Worm (Caenorhabditis elegans) whole organism, L1 larva: ENCODE data around the gene lec-4.
A peak's percentile ranks its signal among the peaks of the same experiment; 100 is the strongest.

ENCODE experiments used
- C04F5.9 ChIP-seq: sonication (generic microtip); optimal IDR thresholded peaks from 2 replicates; lab custom pipeline; 2016; ENCODE audit warnings: missing genetic modification characterization, missing compliant biosample characterization
- C34B4.2 ChIP-seq: sonication (generic microtip); optimal IDR thresholded peaks from 2 replicates; lab custom pipeline; 2017; ENCODE audit warnings: mild to moderate bottlenecking, missing genetic modification characterization, missing compliant biosample characterization
- F16B12.6 ChIP-seq: fragments of 150-350 bp; optimal IDR thresholded peaks from 2 replicates; lab custom pipeline; 2014; ENCODE audit warnings: missing biosample characterization, missing genetic modification characterization
- Y116A8C.19 ChIP-seq: sonication (generic microtip); optimal IDR thresholded peaks from 2 replicates; lab custom pipeline; 2016; ENCODE audit warnings: missing compliant biosample characterization, missing genetic modification characterization, borderline replicate concordance
- aha-1 ChIP-seq: fragments of 150-350 bp; optimal IDR thresholded peaks from 2 replicates; lab custom pipeline; 2014; ENCODE audit warnings: missing biosample characterization, missing genetic modification characterization
- alr-1 ChIP-seq: fragments of 200-800 bp; sonication (Bioruptor generic); optimal IDR thresholded peaks from 2 replicates; lab custom pipeline; 2018; ENCODE audit warnings: borderline replicate concordance, mild to moderate bottlenecking, missing genetic modification characterization, missing compliant biosample characterization
- aly-2 ChIP-seq: fragments of 150-350 bp; optimal IDR thresholded peaks from 2 replicates; lab custom pipeline; 2014; ENCODE audit warnings: missing biosample characterization, missing genetic modification characterization
- blmp-1 ChIP-seq: fragments of 150-350 bp; optimal IDR thresholded peaks from 2 replicates; lab custom pipeline; 2014; ENCODE audit warnings: missing biosample characterization, missing genetic modification characterization
- ceh-63 ChIP-seq: fragments of 200-800 bp; sonication (Bioruptor generic); optimal IDR thresholded peaks from 2 replicates; lab custom pipeline; 2018; ENCODE audit warnings: mild to moderate bottlenecking, missing genetic modification characterization, missing compliant biosample characterization
- dpl-1 ChIP-seq, 3 experiments: fragments of 150-350 bp in 2 of 3; sonication (generic microtip) in 1 of 3; optimal IDR thresholded peaks; 2 replicates each; lab custom pipeline; 2014 to 2017; ENCODE audit warnings: missing biosample characterization in 3 of 3, missing genetic modification characterization in 3 of 3, missing genetic modification reagents in 3 of 3
- dsc-1 ChIP-seq: sonication (generic microtip); optimal IDR thresholded peaks from 2 replicates; lab custom pipeline; 2016; ENCODE audit warnings: mild to moderate bottlenecking, missing genetic modification characterization, missing compliant biosample characterization
- efl-1 ChIP-seq, 4 experiments: fragments of 150-350 bp; optimal IDR thresholded peaks in 3 of 4; peaks in 1 of 4; 1 replicate in 1 of 4; 2 replicates in 3 of 4; lab custom pipeline; 2014; ENCODE audit warnings: missing biosample characterization in 2 of 4, missing genetic modification characterization in 2 of 4, missing genetic modification reagents in 2 of 4
- egl-13 ChIP-seq: sonication (generic microtip); optimal IDR thresholded peaks from 2 replicates; lab custom pipeline; 2016; ENCODE audit warnings: missing genotype, missing genetic modification reagents, missing genetic modification characterization, missing compliant biosample characterization
- elt-2 ChIP-seq: sonication (generic microtip); optimal IDR thresholded peaks from 2 replicates; lab custom pipeline; 2016; ENCODE audit warnings: missing genetic modification characterization, mild to moderate bottlenecking, inconsistent platforms, missing compliant biosample characterization, missing genetic modification reagents
- fkh-10 ChIP-seq: sonication (generic microtip); optimal IDR thresholded peaks from 2 replicates; lab custom pipeline; 2017; ENCODE audit warnings: missing biosample characterization, missing genetic modification reagents, missing genetic modification characterization
- hlh-4 ChIP-seq: sonication (generic microtip); optimal IDR thresholded peaks from 2 replicates; lab custom pipeline; 2016; ENCODE audit warnings: mild to moderate bottlenecking, missing genetic modification characterization, missing compliant biosample characterization
- hpl-2 ChIP-seq: fragments of 150-350 bp; optimal IDR thresholded peaks from 2 replicates; lab custom pipeline; 2014; ENCODE audit warnings: missing biosample characterization, missing genetic modification reagents, missing genetic modification characterization
- irx-1 ChIP-seq: sonication (generic microtip); optimal IDR thresholded peaks from 2 replicates; lab custom pipeline; 2016; ENCODE audit warnings: missing genetic modification characterization, missing compliant biosample characterization
- isw-1 ChIP-seq: fragments of 200-800 bp; sonication (Bioruptor generic); IDR thresholded peaks from 2 replicates; pipeline ENCODE4 v1.3.6; 2022; ENCODE audit warnings: missing genetic modification characterization, missing compliant biosample characterization
- jun-1 ChIP-seq: fragments of 150-350 bp; optimal IDR thresholded peaks from 2 replicates; lab custom pipeline; 2014; ENCODE audit warnings: missing biosample characterization, missing genetic modification reagents, missing genetic modification characterization
- lin-35 ChIP-seq, 2 experiments: fragments of 150-350 bp; optimal IDR thresholded peaks; 2 replicates each; lab custom pipeline; 2014; ENCODE audit warnings: missing biosample characterization in 2 of 2, missing genetic modification characterization in 2 of 2, missing genetic modification reagents in 2 of 2
- lin-39 ChIP-seq: fragments of 150-350 bp; optimal IDR thresholded peaks from 2 replicates; lab custom pipeline; 2014; ENCODE audit warnings: missing biosample characterization, missing genetic modification reagents, missing genetic modification characterization
- lir-3 ChIP-seq: sonication (generic microtip); optimal IDR thresholded peaks from 2 replicates; lab custom pipeline; 2016; ENCODE audit warnings: mild to moderate bottlenecking, missing genetic modification characterization, moderate library complexity, missing compliant biosample characterization; ENCODE audit not compliant: poor library complexity
- lsy-2 ChIP-seq, 2 experiments: fragments of 150-350 bp; optimal IDR thresholded peaks; 2 replicates each; lab custom pipeline; 2014; ENCODE audit warnings: missing biosample characterization in 2 of 2, missing genetic modification characterization in 2 of 2
- nhr-11 ChIP-seq: fragments of 150-350 bp; optimal IDR thresholded peaks from 2 replicates; lab custom pipeline; 2014; ENCODE audit warnings: missing biosample characterization, missing genetic modification characterization
- nhr-12 ChIP-seq: sonication (generic microtip); optimal IDR thresholded peaks from 2 replicates; lab custom pipeline; 2017; ENCODE audit warnings: missing biosample characterization, missing genetic modification characterization
- nhr-28 ChIP-seq: fragments of 150-350 bp; optimal IDR thresholded peaks from 2 replicates; lab custom pipeline; 2014; ENCODE audit warnings: missing biosample characterization, missing genetic modification characterization
- nhr-71 ChIP-seq: sonication (generic microtip); optimal IDR thresholded peaks from 2 replicates; lab custom pipeline; 2016; ENCODE audit warnings: mild to moderate bottlenecking, missing genetic modification characterization, moderate library complexity, missing compliant biosample characterization
- nhr-77 ChIP-seq: fragments of 150-350 bp; optimal IDR thresholded peaks from 2 replicates; lab custom pipeline; 2014; ENCODE audit warnings: missing biosample characterization, missing genetic modification characterization
- nhr-84 ChIP-seq: sonication (generic microtip); optimal IDR thresholded peaks from 2 replicates; lab custom pipeline; 2017; ENCODE audit warnings: missing biosample characterization, missing genetic modification characterization
- pax-3 ChIP-seq: fragments of 200-800 bp; sonication (Bioruptor generic); optimal IDR thresholded peaks from 2 replicates; lab custom pipeline; 2018; ENCODE audit warnings: mild to moderate bottlenecking, missing genetic modification characterization, moderate library complexity, missing compliant biosample characterization
- pqm-1 ChIP-seq: sonication (generic microtip); optimal IDR thresholded peaks from 3 replicates; lab custom pipeline; 2017; ENCODE audit warnings: missing biosample characterization, missing genetic modification characterization
- rnt-1 ChIP-seq: sonication (generic microtip); optimal IDR thresholded peaks from 2 replicates; lab custom pipeline; 2016; ENCODE audit warnings: mild to moderate bottlenecking, missing genetic modification characterization, moderate library complexity, missing compliant biosample characterization
- sox-4 ChIP-seq: sonication (generic microtip); optimal IDR thresholded peaks from 2 replicates; lab custom pipeline; 2016; ENCODE audit warnings: missing genetic modification characterization, missing compliant biosample characterization
- sup-37 ChIP-seq: fragments of 200-800 bp; sonication (Bioruptor generic); optimal IDR thresholded peaks from 2 replicates; lab custom pipeline; 2018; ENCODE audit warnings: mild to moderate bottlenecking, missing genetic modification characterization, missing compliant biosample characterization
- swsn-7 ChIP-seq: sonication (generic microtip); optimal IDR thresholded peaks from 2 replicates; lab custom pipeline; 2016; ENCODE audit warnings: missing genetic modification characterization, missing compliant biosample characterization
- unc-130 ChIP-seq: fragments of 150-350 bp; optimal IDR thresholded peaks from 2 replicates; lab custom pipeline; 2017; ENCODE audit warnings: missing biosample characterization, missing genetic modification characterization, inconsistent platforms
- unc-30 ChIP-seq: sonication (generic microtip); optimal IDR thresholded peaks from 2 replicates; lab custom pipeline; 2017; ENCODE audit warnings: missing biosample characterization, missing genetic modification characterization
- unc-86 ChIP-seq: sonication (generic microtip); optimal IDR thresholded peaks from 2 replicates; lab custom pipeline; 2016; ENCODE audit warnings: missing genetic modification characterization, missing compliant biosample characterization
- unc-98 ChIP-seq: fragments of 200-800 bp; sonication (Bioruptor generic); IDR thresholded peaks from 2 replicates; pipeline ENCODE4 v1.3.6; 2022; ENCODE audit warnings: missing genetic modification characterization, missing compliant biosample characterization
- vab-15 ChIP-seq: sonication (generic microtip); optimal IDR thresholded peaks from 2 replicates; lab custom pipeline; 2017; ENCODE audit warnings: missing genotype, mild to moderate bottlenecking, missing genetic modification characterization, missing compliant biosample characterization
- xbp-1 ChIP-seq: sonication (generic microtip); optimal IDR thresholded peaks from 2 replicates; lab custom pipeline; 2016; ENCODE audit warnings: missing genetic modification characterization, missing compliant biosample characterization
- ztf-11 ChIP-seq, 2 experiments: sonication (generic microtip); optimal IDR thresholded peaks; 2 replicates each; lab custom pipeline; 2016 to 2017; ENCODE audit warnings: missing genetic modification characterization in 2 of 2, missing biosample characterization in 1 of 2, missing compliant biosample characterization in 1 of 2

The lec-4 gene

ce11 chrIII:3801379-3801894 lies 28.3 kb upstream of the lec-4 start (continued):
- TF ChIP-seq Y116A8C.19 (tag; lab: Kevin White, UChicago) = no peak
- no peak for TF ChIP-seq alr-1 (tag; lab: Kevin White, UChicago)
- TF ChIP-seq rnt-1 (tag; lab: Kevin White, UChicago) = peak; percentile 92
- no peak for TF ChIP-seq C34B4.2
- TF ChIP-seq xbp-1 (tag; lab: Kevin White, UChicago) = peak; percentile 92
- no peak for TF ChIP-seq hlh-4 (tag; lab: Kevin White, UChicago)
- TF ChIP-seq C04F5.9 = peak; percentile 43
- TF ChIP-seq lin-35 (GFP tag; optimal IDR thresholded peaks at IDR 0.05; lab: Kevin White, UChicago) = peak; percentile 86 to 89
- TF ChIP-seq unc-98 (GFP tag; lab: Robert Waterston, UW) = no peak
- peak; percentile 97 for TF ChIP-seq unc-86 (tag; lab: Kevin White, UChicago)
- peak; percentile 90 for TF ChIP-seq irx-1 (tag; lab: Kevin White, UChicago)
- peak; percentile 79 for TF ChIP-seq aha-1 (tag; lab: Kevin White, UChicago)
- TF ChIP-seq sup-37 (GFP tag; lab: Kevin White, UChicago) = peak; percentile 79

- TF ChIP-seq ztf-11 (tag; optimal IDR thresholded peaks at IDR 0.05; lab: Kevin White, UChicago) (no peak), ceh-63 (no peak), nhr-11 (tag; lab: Kevin White, UChicago) (no peak), pqm-1 (tag; lab: Kevin White, UChicago) (no peak), unc-98 (GFP tag; lab: Robert Waterston, UW) (no peak), efl-1 (optimal IDR thresholded peaks at IDR 0.05; lab: Kevin White, UChicago) (no peak), efl-1 (GFP tag; optimal IDR thresholded peaks at IDR 0.05 in 1 of 2; lab: Kevin White, UChicago) (peak in 1 of 2 experiments; percentile 81)
Measured at ce11 chrIII:3800934-3801252, 27.8 kb upstream of the lec-4 start.

ce11 chrIII:3800240-3800933 lies 27.3 kb upstream of the lec-4 start, which contains the start of gene mtm-3:
TSS of gene mtm-3 (minus strand) at chrIII:3800467.
- TF ChIP-seq nhr-84 (tag; lab: Kevin White, UChicago) (no peak), blmp-1 (peak; percentile 80), efl-1 (optimal IDR thresholded peaks at IDR 0.05; lab: Kevin White, UChicago) (no peak), efl-1 (GFP tag; optimal IDR thresholded peaks at IDR 0.05 in 1 of 2; lab: Kevin White, UChicago) (peak in 1 of 2 experiments; percentile 41)
- TF ChIP-seq, all 84 proteins: peak for 2

- TF ChIP-seq fkh-10 (GFP tag; lab: Kevin White, UChicago) = no peak
- no peak for TF ChIP-seq xbp-1 (tag; lab: Kevin White, UChicago)
- peak; percentile 12 to 22 for TF ChIP-seq efl-1 (optimal IDR thresholded peaks at IDR 0.05; lab: Kevin White, UChicago)
- TF ChIP-seq efl-1 (GFP tag; optimal IDR thresholded peaks at IDR 0.05 in 1 of 2; lab: Kevin White, UChicago) = peak in 1 of 2 experiments; percentile 83
- TF ChIP-seq hpl-2 (GFP tag; lab: Kevin White, UChicago) = no peak
- TF ChIP-seq egl-13 (tag; lab: Kevin White, UChicago) = no peak
- TF ChIP-seq nhr-28 (tag; lab: Kevin White, UChicago) = no peak
- TF ChIP-seq lsy-2 (tag; optimal IDR thresholded peaks at IDR 0.05; lab: Kevin White, UChicago) = peak; percentile 38 to 40
- TF ChIP-seq vab-15 (tag; lab: Kevin White, UChicago) = no peak
- TF ChIP-seq alr-1 (tag; lab: Kevin White, UChicago) = no peak
- no peak for TF ChIP-seq jun-1 (tag; lab: Kevin White, UChicago)
- no peak for TF ChIP-seq nhr-11 (tag; lab: Kevin White, UChicago)
- peak; percentile 55 for TF ChIP-seq nhr-71 (tag; lab: Kevin White, UChicago)
- no peak for TF ChIP-seq aly-2 (tag; lab: Kevin White, UChicago)
- TF ChIP-seq lir-3 (tag; lab: Kevin White, UChicago) = no peak
- no peak for TF ChIP-seq nhr-77 (tag; lab: Kevin White, UChicago)
- no peak for TF ChIP-seq pqm-1 (tag; lab: Kevin White, UChicago)
- no peak for TF ChIP-seq nhr-12 (tag; lab: Kevin White, UChicago)
- TF ChIP-seq unc-30 (tag; lab: Kevin White, UChicago) = no peak
- TF ChIP-seq dpl-1 (GFP tag; optimal IDR thresholded peaks at IDR 0.05; lab: Kevin White, UChicago) = no peak
- no peak for TF ChIP-seq lin-39 (tag; lab: Kevin White, UChicago)
- TF ChIP-seq dsc-1 (tag; lab: Kevin White, UChicago) = no peak
- no peak for TF ChIP-seq unc-130 (tag; lab: Kevin White, UChicago)
- no peak for TF ChIP-seq unc-98 (GFP tag; lab: Robert Waterston, UW)
- TF ChIP-seq unc-86 (tag; lab: Kevin White, UChicago) = no peak
- TF ChIP-seq F16B12.6 (tag; lab: Kevin White, UChicago) = no peak
- TF ChIP-seq isw-1 (GFP tag; lab: Robert Waterston, UW) = no peak
- TF ChIP-seq blmp-1 = peak; percentile 65
- TF ChIP-seq swsn-7 (tag; lab: Kevin White, UChicago) = no peak
- TF ChIP-seq sox-4 (tag; lab: Kevin White, UChicago) = no peak
- TF ChIP-seq lin-35 (GFP tag; optimal IDR thresholded peaks at IDR 0.05; lab: Kevin White, UChicago) = peak in 1 of 2 experiments; percentile 66
- TF ChIP-seq pax-3 = no peak
- peak; percentile 35 for TF ChIP-seq elt-2 (tag; lab: Kevin White, UChicago)
Measured at ce11 chrIII:3799213-3799612, 26.1 kb upstream of the lec-4 start.
